Worm (Caenorhabditis elegans): ENCODE measurements around the gene ZC190.8.

The ZC190.8 gene

DNA sequence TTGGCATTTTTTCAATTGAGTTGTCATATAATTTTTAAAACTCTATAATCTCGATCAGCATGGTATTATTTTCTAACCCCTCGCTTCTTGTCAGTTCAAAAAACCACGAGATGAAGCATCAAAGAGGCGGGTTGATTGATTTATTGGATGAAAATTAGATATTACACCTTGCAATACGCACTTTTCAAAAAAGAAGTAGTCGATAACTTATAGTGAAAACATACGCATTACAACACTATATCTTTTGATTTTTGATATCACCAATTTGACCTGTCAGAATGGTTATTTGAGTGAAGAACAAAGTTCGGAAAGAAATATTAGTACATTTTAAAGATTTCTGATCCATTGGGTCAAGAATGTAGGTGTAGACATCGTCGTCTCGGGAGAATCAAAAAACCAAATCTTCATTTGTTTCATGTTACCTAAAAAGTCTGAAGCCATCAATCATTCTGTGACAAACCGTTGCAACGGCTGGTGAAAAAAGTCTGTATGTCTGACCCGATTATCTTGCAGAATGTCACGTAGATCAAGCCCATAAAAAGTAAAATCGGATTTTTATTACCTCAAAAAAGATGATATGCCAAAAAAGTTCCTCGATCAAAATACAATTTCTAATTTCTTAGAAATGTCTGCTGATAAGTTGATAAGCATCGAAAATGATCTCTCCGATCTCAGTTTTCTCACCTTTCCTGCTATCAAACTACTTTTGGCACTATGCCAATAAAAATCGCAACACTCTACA lies 34.4 kb downstream of the ZC190.8 start (continued):
- TF ChIP-seq daf-12 (tag; optimal IDR thresholded peaks at IDR 0.05): no peak
- no peak for TF ChIP-seq egl-43 (GFP tag; IDR thresholded peaks at IDR 0.05)
- no peak for TF ChIP-seq F49E8.2 (tag; optimal IDR thresholded peaks at IDR 0.05; ENCODE audit: borderline replicate concordance)
- no peak for TF ChIP-seq nhr-41 (GFP tag; IDR thresholded peaks at IDR 0.05)
- TF ChIP-seq Y5F2A.4 (GFP tag; optimal IDR thresholded peaks at IDR 0.05): no peak
- no peak for TF ChIP-seq ztf-11 (tag; optimal IDR thresholded peaks at IDR 0.05)
- no peak for TF ChIP-seq unc-130 (GFP tag; optimal IDR thresholded peaks at IDR 0.05)
- no peak for TF ChIP-seq nhr-10 (tag; optimal IDR thresholded peaks at IDR 0.05)
- TF ChIP-seq ZK337.2 (GFP tag; IDR thresholded peaks at IDR 0.05): no peak
- TF ChIP-seq fkh-10 (GFP tag; optimal IDR thresholded peaks at IDR 0.05): no peak
- no peak for TF ChIP-seq set-16 (GFP tag; IDR thresholded peaks at IDR 0.05)
- TF ChIP-seq lin-38 (GFP tag; IDR thresholded peaks at IDR 0.05): no peak
- TF ChIP-seq dmd-6 (GFP tag; IDR thresholded peaks at IDR 0.05): peak; percentile 92
- TF ChIP-seq aha-1 (tag): peak; percentile 87
- TF ChIP-seq nhr-48 (tag; optimal IDR thresholded peaks at IDR 0.05): peak; percentile 67
- TF ChIP-seq mxl-2 (GFP tag; conservative IDR thresholded peaks at IDR 0.05): 0 out of 2 replicates have a peak, but pooled peaks have one; percentile 27
- TF ChIP-seq mdl-1 (tag; optimal IDR thresholded peaks at IDR 0.05): no peak
- TF ChIP-seq unc-62 (GFP tag; optimal IDR thresholded peaks at IDR 0.05 in 1 of 2): peak in 1 of 2 experiments; percentile 92
- no peak for TF ChIP-seq unc-62 (tag; optimal IDR thresholded peaks at IDR 0.05)
- TF ChIP-seq ceh-20 (GFP tag; IDR thresholded peaks at IDR 0.05): peak; percentile 91
- TF ChIP-seq ama-1 (optimal IDR thresholded peaks at IDR 0.05): no peak
- peak; percentile 68 for TF ChIP-seq nhr-25 (tag; optimal IDR thresholded peaks at IDR 0.05; ENCODE audit: borderline replicate concordance, insufficient read depth)
- no peak for TF ChIP-seq pha-4 (GFP tag; IDR thresholded peaks at IDR 0.05)
- TF ChIP-seq pha-4 (tag; optimal IDR thresholded peaks at IDR 0.05): no peak
- TF ChIP-seq cey-2 (tag; optimal IDR thresholded peaks at IDR 0.05; ENCODE audit: borderline replicate concordance, insufficient read depth): no peak
- TF ChIP-seq nhr-28 (tag; optimal IDR thresholded peaks at IDR 0.05): peak; percentile 61

DNA sequence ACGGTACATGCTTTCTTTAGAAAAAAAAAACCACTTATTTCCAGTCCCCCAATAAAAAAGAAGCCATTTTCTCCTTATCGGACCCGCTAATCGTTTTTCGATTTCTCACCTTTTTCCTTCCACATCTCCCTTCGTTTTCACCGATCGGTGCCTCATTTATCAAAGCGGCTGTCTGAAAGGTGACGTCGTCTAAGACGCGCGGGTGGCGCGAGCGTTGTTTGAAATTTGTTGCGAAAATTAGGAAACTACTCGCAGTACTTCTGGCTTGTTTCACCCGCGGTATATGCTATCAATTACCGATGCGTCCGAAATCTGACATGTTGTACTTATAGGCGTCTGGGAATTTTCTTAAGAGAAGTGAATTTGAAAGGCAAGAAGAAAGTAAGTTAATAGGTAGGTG lies 35.4 kb downstream of the ZC190.8 start:
- peak; percentile 81 for TF ChIP-seq aha-1 (tag)
- no peak for TF ChIP-seq nhr-11 (tag; optimal IDR thresholded peaks at IDR 0.05)
- peak; percentile 5 for TF ChIP-seq hlh-11 (tag; optimal IDR thresholded peaks at IDR 0.05)
- TF ChIP-seq tag-97 (GFP tag; IDR thresholded peaks at IDR 0.05): no peak
- TF ChIP-seq mes-2 (tag; optimal IDR thresholded peaks at IDR 0.05; ENCODE audit: poor library complexity, severe bottlenecking): no peak
- TF ChIP-seq nhr-28 (tag; optimal IDR thresholded peaks at IDR 0.05): peak; percentile 6
- peak; percentile 1 for TF ChIP-seq mxl-3 (GFP tag; optimal IDR thresholded peaks at IDR 0.05)
- peak in 1 of 2 experiments; percentile 93 for TF ChIP-seq unc-62 (GFP tag; optimal IDR thresholded peaks at IDR 0.05 in 1 of 2)
- TF ChIP-seq unc-62 (tag; optimal IDR thresholded peaks at IDR 0.05): no peak

DNA sequence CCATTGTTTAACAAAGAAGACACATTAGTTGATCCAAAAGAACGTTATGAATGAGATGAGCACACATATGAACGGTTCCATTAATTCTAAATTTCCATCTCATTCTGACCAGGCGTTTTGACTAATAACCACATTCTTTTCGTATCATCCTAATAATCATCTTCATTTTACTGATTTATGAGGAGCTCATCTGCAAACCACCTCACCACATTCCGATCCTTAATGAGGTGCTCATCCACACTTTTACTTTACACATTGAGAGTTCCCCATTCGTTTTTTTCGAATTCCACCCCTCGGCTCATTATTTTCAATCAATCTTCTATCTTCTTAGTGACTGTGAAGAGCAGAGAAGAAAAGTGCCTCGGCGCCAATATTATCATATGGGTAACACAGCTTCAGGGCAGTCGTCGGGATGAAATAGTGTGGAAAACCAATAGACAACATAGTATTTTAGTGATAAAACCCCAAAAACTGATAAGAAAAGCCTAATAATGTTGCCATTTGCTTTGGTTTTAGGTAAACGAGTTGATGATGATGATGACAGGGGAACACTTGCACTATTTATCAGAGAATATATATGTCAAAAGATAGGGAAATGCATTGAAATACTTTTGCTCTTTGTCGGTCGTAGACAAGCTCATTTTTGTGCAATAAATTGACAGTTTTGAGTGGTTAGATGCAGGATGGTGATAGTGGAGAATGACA lies 36.4 kb downstream of the ZC190.8 start:
- TF ChIP-seq daf-8 (GFP tag; IDR thresholded peaks at IDR 0.05) (no peak), ztf-11 (tag; optimal IDR thresholded peaks at IDR 0.05) (no peak), nhr-6 (tag; optimal IDR thresholded peaks at IDR 0.05) (peak; percentile 22), nhr-41 (GFP tag; IDR thresholded peaks at IDR 0.05) (peak; percentile 78; the same call in 1 of the 2 replicates), mxl-3 (GFP tag; optimal IDR thresholded peaks at IDR 0.05) (peak; percentile 42), nhr-48 (tag; optimal IDR thresholded peaks at IDR 0.05) (peak; percentile 94), pha-4 (GFP tag; IDR thresholded peaks at IDR 0.05) (peak; percentile 85; the same call in 1 of the 2 replicates), pha-4 (tag; optimal IDR thresholded peaks at IDR 0.05) (peak; percentile 23), hlh-11 (tag; optimal IDR thresholded peaks at IDR 0.05) (peak; percentile 98), vab-7 (GFP tag; IDR thresholded peaks at IDR 0.05) (no peak), dve-1 (tag; optimal IDR thresholded peaks at IDR 0.05; ENCODE audit: insufficient read depth) (peak; percentile 96), nhr-102 (tag; optimal IDR thresholded peaks at IDR 0.05) (peak; percentile 93), nhr-76 (tag; optimal IDR thresholded peaks at IDR 0.05) (no peak), Y75B8A.6 (GFP tag; IDR thresholded peaks at IDR 0.05) (no peak), mep-1 (tag; optimal IDR thresholded peaks at IDR 0.05) (peak; percentile 56), zfp-2 (tag; optimal IDR thresholded peaks at IDR 0.05) (no peak), nhr-77 (tag; optimal IDR thresholded peaks at IDR 0.05) (peak; percentile 88), F26F4.8 (GFP tag; conservative IDR thresholded peaks at IDR 0.05) (no peak), ceh-32 (tag; optimal IDR thresholded peaks at IDR 0.05; ENCODE audit: poor library complexity) (no peak), hlh-30 (tag; optimal IDR thresholded peaks at IDR 0.05; ENCODE audit: insufficient read depth) (peak; percentile 40), php-3 (GFP tag; IDR thresholded peaks at IDR 0.05) (peak; percentile 99)
